Worm (Caenorhabditis elegans): Measurements from ENCODE around the gene clec-3.

DNA sequence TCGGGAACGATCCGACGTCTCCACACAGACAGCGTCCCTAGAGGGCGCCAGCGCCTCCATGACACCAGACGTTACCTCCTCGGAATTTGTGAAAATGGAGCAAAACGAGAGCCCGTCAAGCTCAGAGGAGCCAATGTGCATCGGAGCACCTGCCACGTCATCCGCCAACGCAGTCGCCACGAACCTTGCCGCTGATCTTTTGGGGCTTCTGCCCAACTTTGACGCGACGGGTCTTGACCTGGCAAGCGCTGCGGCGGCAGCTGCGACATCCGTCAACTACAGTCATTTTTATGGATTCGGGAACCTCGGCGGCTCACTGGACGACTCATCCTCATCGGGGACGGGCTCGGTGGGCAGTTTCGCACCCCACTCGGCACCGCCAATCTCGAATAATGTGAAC lies 34.3 kb downstream of the clec-3 start:
- TF ChIP-seq nhr-12 (tag; optimal IDR thresholded peaks at IDR 0.05) = no peak
- TF ChIP-seq ham-2 (GFP tag; optimal IDR thresholded peaks at IDR 0.05) = no peak
- TF ChIP-seq nhr-237 (tag; optimal IDR thresholded peaks at IDR 0.05) = no peak
- TF ChIP-seq ceh-43 (GFP tag; optimal IDR thresholded peaks at IDR 0.05) = no peak
- no peak for TF ChIP-seq nhr-28 (tag; optimal IDR thresholded peaks at IDR 0.05)

All from whole organism, mixed stage, embryonic.